Worm (Caenorhabditis elegans): ENCODE measurements around the gene K05G3.2.

Gene K05G3.2

DNA sequence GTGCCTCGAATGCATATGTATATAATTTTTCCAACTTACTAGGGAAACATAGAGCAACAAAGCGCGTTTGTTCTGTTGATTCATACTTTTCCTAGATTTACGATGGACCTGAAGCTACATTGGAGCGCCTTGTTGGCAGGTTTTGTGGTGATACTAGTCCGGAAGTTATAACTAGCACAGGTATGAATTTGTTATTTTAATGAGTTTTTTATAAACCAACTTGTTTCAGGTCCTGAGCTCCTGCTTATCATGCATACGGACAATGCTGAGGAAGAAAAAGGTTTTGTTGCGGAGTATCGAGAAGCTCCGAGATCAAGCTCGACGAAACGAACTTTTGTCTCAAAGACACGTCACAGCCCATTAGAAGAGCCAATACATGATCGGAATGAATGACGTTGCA is 24.0 kb upstream of the K05G3.2 start, which contains the start of gene F38E9.1:
Gene F38E9.1, plus strand, starts transcription at position 301 of the 400 bp plus-strand sequence.
- no peak for TF ChIP-seq snpc-1.2 (GFP tag; IDR thresholded peaks at IDR 0.05)
- no peak for TF ChIP-seq lin-13 (GFP tag; optimal IDR thresholded peaks at IDR 0.05)
- TF ChIP-seq lsy-2 (tag; optimal IDR thresholded peaks at IDR 0.05), result no peak
- TF ChIP-seq T20F7.1 (GFP tag; optimal IDR thresholded peaks at IDR 0.05), result no peak
- no peak for TF ChIP-seq attf-4 (tag; optimal IDR thresholded peaks at IDR 0.05)
- no peak for TF ChIP-seq mep-1 (tag; optimal IDR thresholded peaks at IDR 0.05)
- no peak for TF ChIP-seq nhr-111 (GFP tag; optimal IDR thresholded peaks at IDR 0.05)
- no peak for TF ChIP-seq zfp-2 (tag; optimal IDR thresholded peaks at IDR 0.05)
- TF ChIP-seq F10B5.3 (tag; optimal IDR thresholded peaks at IDR 0.05), result no peak
- no peak for TF ChIP-seq egl-43 (GFP tag; IDR thresholded peaks at IDR 0.05)
- no peak for TF ChIP-seq nhr-48 (tag; optimal IDR thresholded peaks at IDR 0.05)
- TF ChIP-seq daf-19 (GFP tag; conservative IDR thresholded peaks at IDR 0.05), result no peak
- no peak for TF ChIP-seq duxl-1 (tag; optimal IDR thresholded peaks at IDR 0.05; ENCODE audit: poor library complexity)
- TF ChIP-seq hlh-30 (tag; optimal IDR thresholded peaks at IDR 0.05; ENCODE audit: insufficient read depth), result no peak

ce11 chrX:16480232-16480631 is 14.5 kb upstream of the K05G3.2 start:
- TF ChIP-seq zfp-3 (GFP tag; conservative IDR thresholded peaks at IDR 0.05) (no peak), aha-1 (tag) (peak; percentile 57)

DNA sequence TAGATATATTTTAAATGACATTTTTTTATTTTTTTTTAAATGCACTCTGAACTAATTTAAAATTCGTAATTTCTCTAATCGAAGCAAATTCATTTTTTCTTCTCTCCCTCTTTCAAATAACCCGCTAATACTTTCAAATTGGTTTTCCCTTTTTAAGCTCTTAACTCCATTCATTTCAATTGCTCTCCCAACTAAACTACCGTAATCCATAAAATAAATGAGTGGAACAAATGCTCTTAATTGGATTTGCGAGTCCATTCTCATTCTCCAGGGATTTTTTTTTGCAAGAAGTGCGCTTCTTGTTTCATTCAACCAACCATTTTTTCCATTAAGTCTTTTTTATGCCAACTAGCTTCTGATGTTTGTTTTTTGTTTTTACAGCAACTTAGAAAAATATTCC is 13.7 kb upstream of the K05G3.2 start:
- no peak for TF ChIP-seq lir-3 (tag; optimal IDR thresholded peaks at IDR 0.05)
- TF ChIP-seq lsy-2 (tag; optimal IDR thresholded peaks at IDR 0.05), result peak in 1 of 2 experiments; percentile 57
- no peak for TF ChIP-seq nhr-111 (GFP tag; optimal IDR thresholded peaks at IDR 0.05)
- peak; percentile 21 for TF ChIP-seq ceh-32 (tag; optimal IDR thresholded peaks at IDR 0.05; ENCODE audit: poor library complexity)
- TF ChIP-seq arid-1 (GFP tag; conservative IDR thresholded peaks at IDR 0.05), result no peak
- no peak for TF ChIP-seq F37D6.2 (tag; optimal IDR thresholded peaks at IDR 0.05)

DNA sequence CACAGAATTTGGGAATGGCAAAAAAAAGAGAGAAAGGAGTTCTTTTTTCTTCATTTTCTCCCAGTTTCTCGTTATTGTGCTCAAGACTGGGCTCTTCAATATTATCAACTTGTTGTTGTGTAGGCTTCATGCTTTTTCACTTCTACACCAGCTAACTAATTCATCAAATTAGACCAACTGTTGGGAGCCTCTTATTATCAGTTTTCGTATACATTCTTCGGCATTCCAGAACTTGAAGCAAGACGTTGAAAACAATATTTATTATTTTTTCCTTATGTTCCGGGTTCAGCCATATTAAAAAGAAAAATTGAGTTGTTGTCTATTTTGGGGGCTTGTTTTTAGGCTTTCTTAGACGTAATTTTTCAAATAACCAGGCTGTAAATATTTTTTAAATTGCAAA is 11.8 kb upstream of the K05G3.2 start:
- peak in 1 of 2 experiments; percentile 92 for TF ChIP-seq daf-16 (GFP tag; optimal IDR thresholded peaks at IDR 0.05)
- no peak for TF ChIP-seq daf-16 (tag; optimal IDR thresholded peaks at IDR 0.05)
- TF ChIP-seq nhr-28 (tag; optimal IDR thresholded peaks at IDR 0.05), result no peak
- TF ChIP-seq mxl-3 (GFP tag; optimal IDR thresholded peaks at IDR 0.05), result no peak
- TF ChIP-seq aha-1 (tag), result peak; percentile 59

DNA sequence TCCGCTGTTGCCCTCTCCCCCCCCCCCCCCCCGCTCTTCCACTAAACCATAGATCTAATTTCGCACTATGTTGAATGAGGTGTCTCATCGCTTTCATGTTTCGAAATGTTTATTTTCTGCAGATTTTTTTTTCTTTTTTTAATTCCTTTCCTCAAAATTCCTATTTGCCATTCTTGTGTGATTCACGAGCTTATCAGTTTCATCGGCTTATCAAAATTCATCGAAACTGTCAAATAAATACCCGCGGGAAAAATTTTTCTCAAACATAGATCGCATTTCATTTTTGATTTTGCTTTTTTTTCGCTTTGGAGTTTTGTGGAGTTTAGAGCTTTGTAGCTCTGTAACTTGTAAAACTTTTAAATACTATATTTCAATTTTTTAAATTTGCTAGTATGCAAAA is 10.7 kb upstream of the K05G3.2 start:
- TF ChIP-seq dmd-6 (GFP tag; IDR thresholded peaks at IDR 0.05) (peak; percentile 58), lin-39 (tag; optimal IDR thresholded peaks at IDR 0.05) (no peak), daf-16 (GFP tag; optimal IDR thresholded peaks at IDR 0.05) (no peak), daf-16 (tag; optimal IDR thresholded peaks at IDR 0.05) (peak; percentile 24), D1046.2 (GFP tag; IDR thresholded peaks at IDR 0.05) (no peak), ctbp-1 (GFP tag; IDR thresholded peaks at IDR 0.05) (0 out of 2 replicates have a peak, but pooled peaks have one; percentile 38), egl-27 (tag; optimal IDR thresholded peaks at IDR 0.05) (no peak), skn-1 (tag; optimal IDR thresholded peaks at IDR 0.05) (no peak)

- TF ChIP-seq hmg-1.1 (GFP tag; IDR thresholded peaks at IDR 0.05) (no peak), ceh-20 (GFP tag; IDR thresholded peaks at IDR 0.05) (peak; percentile 41; the same call in 1 of the 2 replicates), mdl-1 (tag; optimal IDR thresholded peaks at IDR 0.05) (peak in 1 of 2 experiments; percentile 36), arid-1 (GFP tag; conservative IDR thresholded peaks at IDR 0.05) (no peak), rbr-2 (tag; optimal IDR thresholded peaks at IDR 0.05) (peak; percentile 31), hlh-30 (tag; optimal IDR thresholded peaks at IDR 0.05; ENCODE audit: insufficient read depth) (no peak), aly-2 (tag; optimal IDR thresholded peaks at IDR 0.05) (no peak), nhr-25 (tag; optimal IDR thresholded peaks at IDR 0.05; ENCODE audit: borderline replicate concordance, insufficient read depth) (no peak), nhr-11 (tag; optimal IDR thresholded peaks at IDR 0.05) (peak; percentile 0), ctbp-1 (GFP tag; IDR thresholded peaks at IDR 0.05) (peak; percentile 63; the same call in 1 of the 2 replicates), nhr-48 (tag; optimal IDR thresholded peaks at IDR 0.05) (no peak), Y105C5A.15 (GFP tag; IDR thresholded peaks at IDR 0.05) (no peak), nhr-41 (GFP tag; IDR thresholded peaks at IDR 0.05) (no peak), unc-130 (GFP tag; optimal IDR thresholded peaks at IDR 0.05) (no peak), ceh-32 (tag; optimal IDR thresholded peaks at IDR 0.05; ENCODE audit: poor library complexity) (no peak), lsy-2 (tag; optimal IDR thresholded peaks at IDR 0.05) (peak in 1 of 2 experiments; percentile 44), Y48G9A.11 (GFP tag; IDR thresholded peaks at IDR 0.05) (no peak), zip-2 (tag; optimal IDR thresholded peaks at IDR 0.05) (no peak), duxl-1 (tag; optimal IDR thresholded peaks at IDR 0.05; ENCODE audit: poor library complexity) (no peak), snpc-1.2 (GFP tag; IDR thresholded peaks at IDR 0.05) (no peak)
Observed at ce11 chrX:16484681-16485080, 10.0 kb upstream of the K05G3.2 start.
